Worm (Caenorhabditis elegans) whole organism, late embryonic: ENCODE data around the gene gmn-1.

Experiments used
- C08G9.2 ChIP-seq: sonication (generic microtip); optimal IDR thresholded peaks from 2 replicates; lab custom pipeline; 2016; ENCODE audit warnings: mild to moderate bottlenecking, missing genetic modification characterization, moderate library complexity, missing compliant biosample characterization
- C38D4.7 ChIP-seq: fragments of 200-800 bp; sonication (Bioruptor generic); optimal IDR thresholded peaks from 2 replicates; lab custom pipeline; 2018; ENCODE audit warnings: mild to moderate bottlenecking, missing genetic modification characterization, moderate library complexity, missing compliant biosample characterization
- F13H6.1 ChIP-seq: sonication (generic microtip); optimal IDR thresholded peaks from 2 replicates; lab custom pipeline; 2016; ENCODE audit warnings: missing genetic modification characterization, missing compliant biosample characterization
- K09A11.1 ChIP-seq: sonication (generic microtip); optimal IDR thresholded peaks from 2 replicates; lab custom pipeline; 2017; ENCODE audit warnings: antibody characterized with exemption, mild to moderate bottlenecking, missing genetic modification characterization, missing compliant biosample characterization; ENCODE audit not compliant: insufficient read depth
- T23F11.4 ChIP-seq: fragments of 200-800 bp; sonication (Bioruptor generic); optimal IDR thresholded peaks from 2 replicates; lab custom pipeline; 2018; ENCODE audit warnings: mild to moderate bottlenecking, missing genetic modification characterization, missing compliant biosample characterization
- ahr-1 ChIP-seq: sonication (generic microtip); optimal IDR thresholded peaks from 2 replicates; lab custom pipeline; 2016; ENCODE audit warnings: missing genetic modification characterization, missing compliant biosample characterization
- ama-1 ChIP-seq: fragments of 150-350 bp; optimal IDR thresholded peaks from 2 replicates; lab custom pipeline; 2014
- ceh-18 ChIP-seq: sonication (generic microtip); optimal IDR thresholded peaks from 2 replicates; lab custom pipeline; 2016; ENCODE audit warnings: missing genetic modification characterization, missing compliant biosample characterization
- ceh-19 ChIP-seq: fragments of 200-800 bp; sonication (Bioruptor generic); optimal IDR thresholded peaks from 2 replicates; lab custom pipeline; 2018; ENCODE audit warnings: mild to moderate bottlenecking, missing genetic modification characterization, missing compliant biosample characterization
- ceh-2 ChIP-seq: sonication (generic microtip); optimal IDR thresholded peaks from 2 replicates; lab custom pipeline; 2016; ENCODE audit warnings: missing genotype, missing genetic modification characterization, missing compliant biosample characterization
- ceh-22 ChIP-seq: sonication (generic microtip); optimal IDR thresholded peaks from 2 replicates; lab custom pipeline; 2017; ENCODE audit warnings: missing biosample characterization, missing genetic modification characterization
- ceh-24 ChIP-seq: sonication (generic microtip); optimal IDR thresholded peaks from 2 replicates; lab custom pipeline; 2016; ENCODE audit warnings: mild to moderate bottlenecking, missing genetic modification characterization, missing compliant biosample characterization
- ceh-34 ChIP-seq: sonication (generic microtip); optimal IDR thresholded peaks from 2 replicates; lab custom pipeline; 2016; ENCODE audit warnings: mild to moderate bottlenecking, missing genetic modification characterization, missing compliant biosample characterization
- ceh-45 ChIP-seq: fragments of 200-800 bp; sonication (Bioruptor generic); IDR thresholded peaks from 2 replicates; pipeline ENCODE4 v1.3.6; 2022; ENCODE audit warnings: missing genetic modification reagents, missing genetic modification characterization, missing compliant biosample characterization
- ceh-48 ChIP-seq: sonication (generic microtip); optimal IDR thresholded peaks from 2 replicates; lab custom pipeline; 2016; ENCODE audit warnings: missing genetic modification characterization, inconsistent platforms, missing compliant biosample characterization
- ceh-6 ChIP-seq: fragments of 200-800 bp; sonication (Bioruptor generic); optimal IDR thresholded peaks from 2 replicates; lab custom pipeline; 2018; ENCODE audit warnings: mild to moderate bottlenecking, missing genetic modification characterization, missing compliant biosample characterization
- ceh-9 ChIP-seq: sonication (generic microtip); optimal IDR thresholded peaks from 2 replicates; lab custom pipeline; 2016; ENCODE audit warnings: mild to moderate bottlenecking, missing genetic modification characterization, inconsistent platforms, missing compliant biosample characterization
- dmd-4 ChIP-seq: sonication (generic microtip); optimal IDR thresholded peaks from 2 replicates; lab custom pipeline; 2016; ENCODE audit warnings: borderline replicate concordance, missing genetic modification characterization, missing compliant biosample characterization
- dve-1 ChIP-seq: sonication (generic microtip); optimal IDR thresholded peaks from 2 replicates; lab custom pipeline; 2017; ENCODE audit warnings: antibody characterized with exemption, mild to moderate bottlenecking, missing genetic modification characterization, missing compliant biosample characterization
- eyg-1 ChIP-seq: sonication (generic microtip); optimal IDR thresholded peaks from 2 replicates; lab custom pipeline; 2016; ENCODE audit warnings: missing genotype, missing genetic modification characterization, missing compliant biosample characterization
- hlh-30 ChIP-seq: sonication (generic microtip); optimal IDR thresholded peaks from 2 replicates; lab custom pipeline; 2017; ENCODE audit warnings: antibody characterized with exemption, missing genetic modification characterization, missing compliant biosample characterization; ENCODE audit not compliant: insufficient read depth
- hlh-6 ChIP-seq: sonication (generic microtip); optimal IDR thresholded peaks from 2 replicates; lab custom pipeline; 2016; ENCODE audit warnings: missing genotype, missing genetic modification characterization, missing compliant biosample characterization
- lin-11 ChIP-seq: fragments of 200-800 bp; sonication (Bioruptor generic); optimal IDR thresholded peaks from 2 replicates; lab custom pipeline; 2018; ENCODE audit warnings: mild to moderate bottlenecking, missing genetic modification characterization, missing compliant biosample characterization
- madf-2 ChIP-seq: sonication (generic microtip); optimal IDR thresholded peaks from 2 replicates; lab custom pipeline; 2017; ENCODE audit warnings: missing genetic modification characterization, missing compliant biosample characterization
- mec-3 ChIP-seq: sonication (generic microtip); optimal IDR thresholded peaks from 2 replicates; lab custom pipeline; 2016; ENCODE audit warnings: borderline replicate concordance, missing genetic modification characterization, missing compliant biosample characterization
- nfya-1 ChIP-seq: sonication (generic microtip); optimal IDR thresholded peaks from 2 replicates; lab custom pipeline; 2017; ENCODE audit warnings: missing genetic modification characterization, mild to moderate bottlenecking, missing compliant biosample characterization, antibody characterized with exemption, moderate library complexity
- nhr-11 ChIP-seq: fragments of 150-350 bp; optimal IDR thresholded peaks from 2 replicates; lab custom pipeline; 2014; ENCODE audit warnings: missing biosample characterization, missing genetic modification characterization
- nhr-232 ChIP-seq: sonication (generic microtip); optimal IDR thresholded peaks from 2 replicates; lab custom pipeline; 2016; ENCODE audit warnings: missing genetic modification characterization, missing compliant biosample characterization
- npax-4 ChIP-seq: sonication (generic microtip); optimal IDR thresholded peaks from 2 replicates; lab custom pipeline; 2016; ENCODE audit warnings: missing genetic modification characterization, missing compliant biosample characterization
- pag-3 ChIP-seq: sonication (generic microtip); optimal IDR thresholded peaks from 2 replicates; lab custom pipeline; 2016; ENCODE audit warnings: missing compliant biosample characterization, missing genetic modification characterization, borderline replicate concordance
- pax-1 ChIP-seq: fragments of 150-350 bp; optimal IDR thresholded peaks from 2 replicates; lab custom pipeline; 2014; ENCODE audit warnings: missing biosample characterization, missing genetic modification characterization
- pha-4 ChIP-seq: fragments of 150-350 bp; optimal IDR thresholded peaks from 2 replicates; lab custom pipeline; 2018; ENCODE audit warnings: missing biosample characterization, missing genetic modification reagents, missing genetic modification characterization
- pros-1 ChIP-seq: fragments of 150-350 bp; optimal IDR thresholded peaks from 2 replicates; lab custom pipeline; 2014; ENCODE audit warnings: missing biosample characterization, missing genetic modification reagents, missing genetic modification characterization
- rnt-1 ChIP-seq: sonication (generic microtip); optimal IDR thresholded peaks from 2 replicates; lab custom pipeline; 2016; ENCODE audit warnings: missing genetic modification characterization, missing compliant biosample characterization
- sox-2 ChIP-seq: fragments of 200-800 bp; sonication (Bioruptor generic); IDR thresholded peaks from 2 replicates; pipeline ENCODE4 v1.3.6; 2022; ENCODE audit warnings: missing genetic modification reagents, missing genetic modification characterization, missing compliant biosample characterization
- sox-4 ChIP-seq: sonication (generic microtip); optimal IDR thresholded peaks from 2 replicates; lab custom pipeline; 2017; ENCODE audit warnings: mild to moderate bottlenecking, missing genetic modification characterization, inconsistent platforms, missing compliant biosample characterization
- ttx-3 ChIP-seq: sonication (generic microtip); optimal IDR thresholded peaks from 2 replicates; lab custom pipeline; 2016; ENCODE audit warnings: missing genetic modification reagents, missing genetic modification characterization, missing compliant biosample characterization
- zip-5 ChIP-seq: sonication (generic microtip); optimal IDR thresholded peaks from 2 replicates; lab custom pipeline; 2016; ENCODE audit warnings: missing genetic modification characterization, missing compliant biosample characterization
- ztf-16 ChIP-seq: sonication (generic microtip); optimal IDR thresholded peaks from 2 replicates; lab custom pipeline; 2017; ENCODE audit warnings: missing genetic modification characterization, missing compliant biosample characterization

gmn-1 gene

DNA sequence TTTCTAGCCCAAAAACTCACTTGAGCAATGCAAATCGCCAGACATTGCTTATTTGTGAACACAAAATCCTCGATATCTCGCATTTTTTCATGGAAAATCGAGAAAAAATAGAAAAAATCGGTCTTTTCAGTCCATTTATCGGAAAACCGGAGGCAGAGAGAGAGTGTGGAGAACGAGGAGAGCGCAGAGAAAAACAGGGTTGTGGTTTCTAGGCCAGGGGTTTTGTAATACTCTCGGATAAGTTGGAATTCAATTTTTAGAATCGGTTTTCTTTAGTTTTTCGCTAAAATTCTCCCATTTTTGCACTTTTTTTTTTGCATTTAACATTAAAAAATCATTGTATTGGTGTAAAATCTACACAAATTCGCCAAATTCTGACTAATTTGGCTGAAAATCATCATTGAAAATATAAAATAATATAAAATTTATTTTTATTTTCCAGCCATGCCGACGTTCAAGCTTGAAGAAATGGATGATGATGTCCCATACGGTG is 48.5 kb upstream of the gmn-1 start, which contains the start of the genes Y75B8A.24 and Y75B8A.25 (continued):
- TF ChIP-seq ceh-22 (tag; lab: Kevin White, UChicago), result no peak
- no peak for TF ChIP-seq madf-2 (tag; lab: Kevin White, UChicago)
- TF ChIP-seq mec-3 (tag; lab: Kevin White, UChicago), result peak; percentile 10
- no peak for TF ChIP-seq hlh-30 (tag; lab: Kevin White, UChicago)
- no peak for TF ChIP-seq dmd-4
- TF ChIP-seq pag-3 (tag; lab: Kevin White, UChicago), result no peak
- no peak for TF ChIP-seq lin-11 (tag; lab: Kevin White, UChicago)
- no peak for TF ChIP-seq hlh-6 (tag; lab: Kevin White, UChicago)
- TF ChIP-seq ceh-2 (tag; lab: Kevin White, UChicago), result peak; percentile 71
- TF ChIP-seq C08G9.2 (tag; lab: Kevin White, UChicago), result peak; percentile 88
- no peak for TF ChIP-seq pros-1 (tag; lab: Kevin White, UChicago)
- no peak for TF ChIP-seq ceh-48 (tag; lab: Kevin White, UChicago)
- no peak for TF ChIP-seq dve-1 (tag; lab: Kevin White, UChicago)
- TF ChIP-seq ttx-3 (tag; lab: Kevin White, UChicago), result no peak
- TF ChIP-seq eyg-1 (tag; lab: Kevin White, UChicago), result no peak
- no peak for TF ChIP-seq ceh-18
- TF ChIP-seq ceh-9 (tag; lab: Kevin White, UChicago), result no peak
- no peak for TF ChIP-seq ama-1 (lab: Kevin White, UChicago)
- no peak for TF ChIP-seq nhr-11 (tag; lab: Kevin White, UChicago)
- TF ChIP-seq ahr-1, result no peak
- peak; percentile 27 for TF ChIP-seq zip-5 (tag; lab: Kevin White, UChicago)
- TF ChIP-seq ceh-19 (GFP tag; lab: Kevin White, UChicago), result no peak
- TF ChIP-seq sox-2 (GFP tag; lab: Robert Waterston, UW), result no peak
- TF ChIP-seq ceh-34 (tag; lab: Kevin White, UChicago), result no peak
- no peak for TF ChIP-seq sox-4 (tag; lab: Kevin White, UChicago)
- TF ChIP-seq npax-4, result no peak

DNA sequence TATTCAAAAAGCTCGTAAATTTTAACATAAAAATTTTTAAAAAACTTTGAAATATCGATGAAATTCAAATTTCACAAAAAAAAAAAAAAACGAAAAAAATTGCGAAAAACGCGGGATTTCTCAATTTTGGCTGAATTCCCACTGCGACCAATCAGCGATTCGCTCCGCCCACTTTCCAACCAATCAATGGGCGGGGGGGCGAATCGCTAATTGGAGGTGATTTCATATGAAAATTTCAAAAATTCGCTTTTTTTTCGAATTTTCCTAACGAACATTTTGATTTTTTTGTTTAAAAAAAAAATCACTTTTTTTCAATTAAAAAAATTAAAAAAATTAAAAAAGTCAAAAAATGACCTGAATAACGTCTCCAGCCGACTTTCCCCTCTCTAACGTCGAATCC is 45.3 kb upstream of the gmn-1 start:
- TF ChIP-seq ceh-45 (GFP tag; lab: Robert Waterston, UW) (no peak), nfya-1 (tag; lab: Kevin White, UChicago) (peak; percentile 78)

- no peak for TF ChIP-seq F13H6.1 (tag; lab: Kevin White, UChicago)
- TF ChIP-seq nfya-1 (tag; lab: Kevin White, UChicago), result peak; percentile 98
These were observed 44.7 kb upstream of the gmn-1 start for ce11 chrIII:12269807-12270206.

DNA sequence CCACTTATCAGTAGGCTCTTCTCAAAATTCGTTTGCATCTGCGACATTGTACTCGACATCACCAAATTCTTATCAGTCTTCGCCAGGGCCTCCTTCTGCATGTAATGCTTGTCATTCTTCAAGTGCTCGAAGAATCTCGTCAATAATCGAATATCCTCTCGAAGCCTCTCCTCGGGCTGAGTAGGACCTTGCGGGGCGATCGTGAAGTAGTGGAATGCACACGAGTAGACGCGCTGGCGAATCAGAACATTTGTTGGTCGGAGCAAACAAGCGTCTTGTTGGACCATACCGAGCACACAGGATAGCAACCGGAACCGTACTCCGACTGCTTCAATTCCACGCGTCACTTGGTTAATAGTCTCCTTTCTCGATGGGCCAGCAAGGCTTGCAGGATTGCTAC is 35.3 kb upstream of the gmn-1 start:
- TF ChIP-seq nfya-1 (tag; lab: Kevin White, UChicago), result no peak
- TF ChIP-seq ceh-24 (tag; lab: Kevin White, UChicago), result no peak
- TF ChIP-seq ceh-9 (tag; lab: Kevin White, UChicago), result no peak
- TF ChIP-seq mec-3 (tag; lab: Kevin White, UChicago), result no peak
- no peak for TF ChIP-seq ceh-18
- no peak for TF ChIP-seq pax-1 (tag; lab: Kevin White, UChicago)
- TF ChIP-seq ceh-45 (GFP tag; lab: Robert Waterston, UW), result no peak
- TF ChIP-seq C38D4.7, result no peak
- no peak for TF ChIP-seq nhr-232 (tag; lab: Kevin White, UChicago)
- no peak for TF ChIP-seq hlh-30 (tag; lab: Kevin White, UChicago)
- no peak for TF ChIP-seq rnt-1 (tag; lab: Kevin White, UChicago)
- TF ChIP-seq T23F11.4 (GFP tag; lab: Kevin White, UChicago), result no peak
- TF ChIP-seq ceh-6 (GFP tag; lab: Kevin White, UChicago), result no peak
- no peak for TF ChIP-seq K09A11.1 (tag; lab: Kevin White, UChicago)
- no peak for TF ChIP-seq pha-4 (tag; lab: Kevin White, UChicago)
- no peak for TF ChIP-seq zip-5 (tag; lab: Kevin White, UChicago)
- TF ChIP-seq ztf-16 (tag; lab: Kevin White, UChicago), result no peak
